Worm (Caenorhabditis elegans) whole organism, L1 larva: ENCODE results near the gene T04A8.13.
A peak's percentile ranks its signal among the peaks of the same experiment; 100 is the strongest.

Experiments
- C34B4.2 ChIP-seq: sonication (generic microtip); optimal IDR thresholded peaks from 2 replicates; lab custom pipeline; 2017; ENCODE audit warnings: mild to moderate bottlenecking, missing genetic modification characterization, missing compliant biosample characterization
- aha-1 ChIP-seq: fragments of 150-350 bp; optimal IDR thresholded peaks from 2 replicates; lab custom pipeline; 2014; ENCODE audit warnings: missing biosample characterization, missing genetic modification characterization
- aly-2 ChIP-seq: fragments of 150-350 bp; optimal IDR thresholded peaks from 2 replicates; lab custom pipeline; 2014; ENCODE audit warnings: missing biosample characterization, missing genetic modification characterization
- ama-1 ChIP-seq: fragments of 150-350 bp; optimal IDR thresholded peaks from 2 replicates; lab custom pipeline; 2014
- blmp-1 ChIP-seq: fragments of 150-350 bp; optimal IDR thresholded peaks from 2 replicates; lab custom pipeline; 2014; ENCODE audit warnings: missing biosample characterization, missing genetic modification characterization
- ceh-8 ChIP-seq: fragments of 200-800 bp; sonication (Bioruptor generic); optimal IDR thresholded peaks from 2 replicates; lab custom pipeline; 2018; ENCODE audit warnings: mild to moderate bottlenecking, missing genetic modification characterization, moderate library complexity, missing compliant biosample characterization
- ceh-82 ChIP-seq, 3 experiments: fragments of 150-350 bp in 1 of 3; sonication (generic microtip) in 2 of 3; optimal IDR thresholded peaks; 2 replicates each; lab custom pipeline; 2014 to 2017; ENCODE audit warnings: missing biosample characterization in 3 of 3, missing genetic modification characterization in 3 of 3
- ceh-90 ChIP-seq: sonication (generic microtip); optimal IDR thresholded peaks from 2 replicates; lab custom pipeline; 2016; ENCODE audit warnings: missing genetic modification characterization, missing compliant biosample characterization
- dpl-1 ChIP-seq, 3 experiments: fragments of 150-350 bp in 2 of 3; sonication (generic microtip) in 1 of 3; optimal IDR thresholded peaks; 2 replicates each; lab custom pipeline; 2014 to 2017; ENCODE audit warnings: missing biosample characterization in 3 of 3, missing genetic modification characterization in 3 of 3, missing genetic modification reagents in 3 of 3
- efl-3 ChIP-seq: fragments of 200-800 bp; sonication (Bioruptor generic); optimal IDR thresholded peaks from 2 replicates; lab custom pipeline; 2018; ENCODE audit warnings: mild to moderate bottlenecking, missing genetic modification characterization, missing compliant biosample characterization
- egl-27 ChIP-seq, 2 experiments: fragments of 150-350 bp in 1 of 2; sonication (generic microtip); optimal IDR thresholded peaks; 3 replicates each; lab custom pipeline; 2017 to 2018; ENCODE audit warnings: missing biosample characterization in 2 of 2, missing genetic modification characterization in 2 of 2, missing genetic modification reagents in 2 of 2
- elt-2 ChIP-seq: sonication (generic microtip); optimal IDR thresholded peaks from 2 replicates; lab custom pipeline; 2016; ENCODE audit warnings: missing genetic modification characterization, mild to moderate bottlenecking, inconsistent platforms, missing compliant biosample characterization, missing genetic modification reagents
- ets-5 ChIP-seq: fragments of 200-800 bp; sonication (Bioruptor generic); IDR thresholded peaks from 2 replicates; pipeline ENCODE4 v1.3.6; 2022; ENCODE audit warnings: missing genetic modification characterization, missing compliant biosample characterization
- fkh-10 ChIP-seq: sonication (generic microtip); optimal IDR thresholded peaks from 2 replicates; lab custom pipeline; 2017; ENCODE audit warnings: missing biosample characterization, missing genetic modification reagents, missing genetic modification characterization
- fkh-4 ChIP-seq: sonication (generic microtip); optimal IDR thresholded peaks from 2 replicates; lab custom pipeline; 2016; ENCODE audit warnings: missing compliant biosample characterization, missing genetic modification characterization, borderline replicate concordance
- fkh-8 ChIP-seq: sonication (generic microtip); optimal IDR thresholded peaks from 2 replicates; lab custom pipeline; 2016; ENCODE audit warnings: mild to moderate bottlenecking, missing genetic modification characterization, missing compliant biosample characterization
- fos-1 ChIP-seq: fragments of 150-350 bp; optimal IDR thresholded peaks from 2 replicates; lab custom pipeline; 2014; ENCODE audit warnings: missing biosample characterization, missing genetic modification characterization
- grh-1 ChIP-seq: fragments of 200-800 bp; sonication (Bioruptor generic); IDR thresholded peaks from 2 replicates; pipeline ENCODE4 v1.3.6; 2022; ENCODE audit warnings: missing genetic modification reagents, missing genetic modification characterization, missing compliant biosample characterization
- hlh-17 ChIP-seq: fragments of 200-800 bp; sonication (Bioruptor generic); optimal IDR thresholded peaks from 2 replicates; lab custom pipeline; 2018; ENCODE audit warnings: missing genetic modification characterization, mild to moderate bottlenecking, missing compliant biosample characterization, moderate library complexity, borderline replicate concordance
- hlh-4 ChIP-seq: sonication (generic microtip); optimal IDR thresholded peaks from 2 replicates; lab custom pipeline; 2016; ENCODE audit warnings: mild to moderate bottlenecking, missing genetic modification characterization, missing compliant biosample characterization
- isw-1 ChIP-seq: fragments of 200-800 bp; sonication (Bioruptor generic); IDR thresholded peaks from 2 replicates; pipeline ENCODE4 v1.3.6; 2022; ENCODE audit warnings: missing genetic modification characterization, missing compliant biosample characterization
- lin-13 ChIP-seq: fragments of 150-350 bp; optimal IDR thresholded peaks from 2 replicates; lab custom pipeline; 2014; ENCODE audit warnings: missing biosample characterization, missing genetic modification reagents, missing genetic modification characterization
- lin-14 ChIP-seq: fragments of 200-800 bp; sonication (Bioruptor generic); optimal IDR thresholded peaks from 2 replicates; lab custom pipeline; 2018; ENCODE audit warnings: mild to moderate bottlenecking, missing genetic modification characterization, moderate library complexity, missing compliant biosample characterization
- lin-15B ChIP-seq: fragments of 150-350 bp; sonication (generic microtip); optimal IDR thresholded peaks from 3 replicates; lab custom pipeline; 2014; ENCODE audit warnings: missing biosample characterization, missing genetic modification characterization
- lin-39 ChIP-seq: fragments of 150-350 bp; optimal IDR thresholded peaks from 2 replicates; lab custom pipeline; 2014; ENCODE audit warnings: missing biosample characterization, missing genetic modification reagents, missing genetic modification characterization
- lir-3 ChIP-seq: sonication (generic microtip); optimal IDR thresholded peaks from 2 replicates; lab custom pipeline; 2016; ENCODE audit warnings: mild to moderate bottlenecking, missing genetic modification characterization, moderate library complexity, missing compliant biosample characterization; ENCODE audit not compliant: poor library complexity
- lsy-2 ChIP-seq, 2 experiments: fragments of 150-350 bp; optimal IDR thresholded peaks; 2 replicates each; lab custom pipeline; 2014; ENCODE audit warnings: missing biosample characterization in 2 of 2, missing genetic modification characterization in 2 of 2
- mab-9 ChIP-seq: fragments of 200-800 bp; sonication (Bioruptor generic); IDR thresholded peaks from 2 replicates; pipeline ENCODE4 v1.3.6; 2022; ENCODE audit warnings: missing genetic modification reagents, missing genetic modification characterization, missing compliant biosample characterization
- mdl-1 ChIP-seq, 2 experiments: fragments of 150-350 bp; optimal IDR thresholded peaks; 2 replicates each; lab custom pipeline; 2014 to 2017; ENCODE audit warnings: missing biosample characterization in 2 of 2, missing genetic modification characterization in 2 of 2, inconsistent platforms in 1 of 2
- mep-1 ChIP-seq: fragments of 150-350 bp; optimal IDR thresholded peaks from 2 replicates; lab custom pipeline; 2014; ENCODE audit warnings: missing biosample characterization, missing genetic modification characterization
- nhr-11 ChIP-seq: fragments of 150-350 bp; optimal IDR thresholded peaks from 2 replicates; lab custom pipeline; 2014; ENCODE audit warnings: missing biosample characterization, missing genetic modification characterization
- nhr-12 ChIP-seq: sonication (generic microtip); optimal IDR thresholded peaks from 2 replicates; lab custom pipeline; 2017; ENCODE audit warnings: missing biosample characterization, missing genetic modification characterization
- nhr-19 ChIP-seq: fragments of 200-800 bp; sonication (Bioruptor generic); conservative IDR thresholded peaks from 2 replicates; pipeline ENCODE4 v1.3.6; 2022; ENCODE audit warnings: missing genetic modification characterization, missing compliant biosample characterization
- nhr-20 ChIP-seq: sonication (generic microtip); optimal IDR thresholded peaks from 2 replicates; lab custom pipeline; 2016; ENCODE audit warnings: mild to moderate bottlenecking, missing genetic modification characterization, missing compliant biosample characterization
- nhr-237 ChIP-seq: fragments of 150-350 bp; optimal IDR thresholded peaks from 2 replicates; lab custom pipeline; 2014; ENCODE audit warnings: missing biosample characterization, missing genetic modification characterization
- nhr-28 ChIP-seq: fragments of 150-350 bp; optimal IDR thresholded peaks from 2 replicates; lab custom pipeline; 2014; ENCODE audit warnings: missing biosample characterization, missing genetic modification characterization
- nhr-71 ChIP-seq: sonication (generic microtip); optimal IDR thresholded peaks from 2 replicates; lab custom pipeline; 2016; ENCODE audit warnings: mild to moderate bottlenecking, missing genetic modification characterization, moderate library complexity, missing compliant biosample characterization
- nhr-77 ChIP-seq: fragments of 150-350 bp; optimal IDR thresholded peaks from 2 replicates; lab custom pipeline; 2014; ENCODE audit warnings: missing biosample characterization, missing genetic modification characterization
- nhr-84 ChIP-seq: sonication (generic microtip); optimal IDR thresholded peaks from 2 replicates; lab custom pipeline; 2017; ENCODE audit warnings: missing biosample characterization, missing genetic modification characterization
- nhr-85 ChIP-seq: sonication (generic microtip); peaks from one replicate; lab custom pipeline; 2016; ENCODE audit warnings: missing genetic modification characterization, inconsistent platforms, missing compliant biosample characterization
- nhr-90 ChIP-seq: sonication (generic microtip); optimal IDR thresholded peaks from 2 replicates; lab custom pipeline; 2016; ENCODE audit warnings: mild to moderate bottlenecking, missing genetic modification characterization, missing compliant biosample characterization; ENCODE audit not compliant: poor library complexity
- pag-3 ChIP-seq: sonication (generic microtip); optimal IDR thresholded peaks from 2 replicates; lab custom pipeline; 2017; ENCODE audit warnings: missing genetic modification characterization, mild to moderate bottlenecking, missing compliant biosample characterization, antibody characterized with exemption, borderline replicate concordance; ENCODE audit not compliant: insufficient read depth
- pqm-1 ChIP-seq: sonication (generic microtip); optimal IDR thresholded peaks from 3 replicates; lab custom pipeline; 2017; ENCODE audit warnings: missing biosample characterization, missing genetic modification characterization
- snu-23 ChIP-seq: sonication (generic microtip); optimal IDR thresholded peaks from 2 replicates; lab custom pipeline; 2016; ENCODE audit warnings: missing genetic modification characterization, missing compliant biosample characterization
- sox-4 ChIP-seq: sonication (generic microtip); optimal IDR thresholded peaks from 2 replicates; lab custom pipeline; 2016; ENCODE audit warnings: missing genetic modification characterization, missing compliant biosample characterization
- sptf-1 ChIP-seq: fragments of 150-350 bp; optimal IDR thresholded peaks from 2 replicates; lab custom pipeline; 2014; ENCODE audit warnings: missing biosample characterization, missing genetic modification characterization
- sup-37 ChIP-seq: fragments of 200-800 bp; sonication (Bioruptor generic); optimal IDR thresholded peaks from 2 replicates; lab custom pipeline; 2018; ENCODE audit warnings: mild to moderate bottlenecking, missing genetic modification characterization, missing compliant biosample characterization
- unc-30 ChIP-seq: sonication (generic microtip); optimal IDR thresholded peaks from 2 replicates; lab custom pipeline; 2017; ENCODE audit warnings: missing biosample characterization, missing genetic modification characterization
- unc-86 ChIP-seq: sonication (generic microtip); optimal IDR thresholded peaks from 2 replicates; lab custom pipeline; 2016; ENCODE audit warnings: missing genetic modification characterization, missing compliant biosample characterization
- vab-15 ChIP-seq: sonication (generic microtip); optimal IDR thresholded peaks from 2 replicates; lab custom pipeline; 2017; ENCODE audit warnings: missing genotype, mild to moderate bottlenecking, missing genetic modification characterization, missing compliant biosample characterization
- zag-1 ChIP-seq: fragments of 150-350 bp; optimal IDR thresholded peaks from 2 replicates; lab custom pipeline; 2014; ENCODE audit warnings: missing biosample characterization, missing genetic modification characterization
- zip-4 ChIP-seq: fragments of 200-800 bp; sonication (Bioruptor generic); optimal IDR thresholded peaks from 2 replicates; lab custom pipeline; 2018; ENCODE audit warnings: mild to moderate bottlenecking, missing genetic modification characterization, moderate library complexity, missing compliant biosample characterization

T04A8.13 gene

ce11 chrIII:4731295-4731988, 24.7 kb downstream of the T04A8.13 start, which contains the start of gene F17C8.3:
TSS of gene F17C8.3 (plus strand) at chrIII:4731938.
- TF ChIP-seq fkh-4 (peak; percentile 51), nhr-237 (tag; lab: Kevin White, UChicago) (no peak), lir-3 (tag; lab: Kevin White, UChicago) (no peak), efl-3 (GFP tag; lab: Kevin White, UChicago) (no peak), mab-9 (GFP tag; lab: Robert Waterston, UW) (no peak), snu-23 (GFP tag; lab: Kevin White, UChicago) (peak; percentile 53), fkh-8 (tag; lab: Kevin White, UChicago) (no peak), sptf-1 (no peak), mep-1 (peak; percentile 20), elt-2 (tag; lab: Kevin White, UChicago) (no peak), pag-3 (peak; percentile 32), unc-86 (tag; lab: Kevin White, UChicago) (no peak), ceh-82 (tag; optimal IDR thresholded peaks at IDR 0.05; lab: Kevin White, UChicago) (no peak), grh-1 (GFP tag; lab: Robert Waterston, UW) (no peak), lin-15B (tag; lab: Kevin White, UChicago) (no peak), lin-39 (tag; lab: Kevin White, UChicago) (peak; percentile 51), blmp-1 (tag; lab: Kevin White, UChicago) (no peak), fkh-10 (no peak), ets-5 (GFP tag; lab: Robert Waterston, UW) (no peak), nhr-12 (no peak), nhr-11 (no peak), sup-37 (GFP tag; lab: Kevin White, UChicago) (no peak), nhr-90 (tag; lab: Kevin White, UChicago) (no peak), hlh-17 (no peak), zip-4 (no peak), unc-30 (no peak), aly-2 (tag; lab: Kevin White, UChicago) (no peak), egl-27 (tag; optimal IDR thresholded peaks at IDR 0.05; lab: Kevin White, UChicago) (no peak), ceh-90 (tag; lab: Kevin White, UChicago) (no peak), isw-1 (no peak), dpl-1 (GFP tag; optimal IDR thresholded peaks at IDR 0.05; lab: Kevin White, UChicago) (peak in 1 of 3 experiments; percentile 5), sox-4 (tag; lab: Kevin White, UChicago) (no peak), nhr-71 (tag; lab: Kevin White, UChicago) (peak; percentile 86), pqm-1 (no peak), hlh-4 (tag; lab: Kevin White, UChicago) (no peak), nhr-19 (GFP tag; lab: Robert Waterston, UW) (peak; percentile 50), aha-1 (tag; lab: Kevin White, UChicago) (no peak), zag-1 (tag; lab: Kevin White, UChicago) (no peak), mdl-1 (tag; optimal IDR thresholded peaks at IDR 0.05; lab: Kevin White, UChicago) (peak in 1 of 2 experiments; percentile 19), nhr-28 (tag; lab: Kevin White, UChicago) (no peak), vab-15 (tag; lab: Kevin White, UChicago) (no peak), ceh-8 (GFP tag; lab: Kevin White, UChicago) (no peak), fos-1 (tag; lab: Kevin White, UChicago) (no peak), C34B4.2 (tag; lab: Kevin White, UChicago) (no peak), nhr-85 (tag; lab: Kevin White, UChicago) (no peak), lin-14 (peak; percentile 83), nhr-77 (tag; lab: Kevin White, UChicago) (no peak), lin-13 (GFP tag; lab: Kevin White, UChicago) (no peak), ama-1 (no peak), nhr-20 (tag; lab: Kevin White, UChicago) (peak; percentile 30), nhr-84 (tag; lab: Kevin White, UChicago) (no peak), lsy-2 (tag; optimal IDR thresholded peaks at IDR 0.05; lab: Kevin White, UChicago) (peak; percentile 54 to 70)
